Fruit fly (Drosophila melanogaster) whole organism, embryonic: ENCODE measurements around the gene nanos.

Source experiments
- ATbp ChIP-seq: fragments of 200-800 bp; sonication (Bioruptor generic); optimal IDR thresholded peaks from 2 replicates; lab custom pipeline; 2017; ENCODE audit warnings: missing biosample characterization, mild to moderate bottlenecking, missing genetic modification characterization, missing genetic modification reagents
- Aef1 ChIP-seq: fragments of 200-800 bp; sonication (Bioruptor generic); IDR thresholded peaks from 3 replicates; pipeline ENCODE4 v1.3.6; 2022; ENCODE audit warnings: missing biosample characterization, missing genetic modification characterization
- CG11085 ChIP-seq: fragments of 200-800 bp; sonication (Bioruptor generic); IDR thresholded peaks from 2 replicates; pipeline ENCODE4 v1.3.6; 2022; ENCODE audit warnings: missing biosample characterization, missing genetic modification characterization
- CG11247 ChIP-seq: fragments of 200-800 bp; sonication (Bioruptor generic); IDR thresholded peaks from 2 replicates; pipeline ENCODE4 v1.3.6; 2022; ENCODE audit warnings: missing biosample characterization, missing genetic modification characterization
- CG13296 ChIP-seq: fragments of 200-800 bp; sonication (Bioruptor generic); optimal IDR thresholded peaks from 3 replicates; lab custom pipeline; 2018; ENCODE audit warnings: missing biosample characterization, mild to moderate bottlenecking, missing genetic modification characterization
- CG31388 ChIP-seq: fragments of 200-800 bp; sonication (Bioruptor generic); optimal IDR thresholded peaks from 2 replicates; lab custom pipeline; 2016; ENCODE audit warnings: missing biosample characterization, missing genetic modification characterization
- CG31441 ChIP-seq: fragments of 200-800 bp; sonication (Bioruptor generic); IDR thresholded peaks from 2 replicates; pipeline ENCODE4 v1.3.6; 2022; ENCODE audit warnings: missing biosample characterization, missing genetic modification characterization
- CG32532 ChIP-seq: fragments of 200-800 bp; sonication (Bioruptor generic); IDR thresholded peaks from 2 replicates; pipeline ENCODE4 v1.3.6; 2022; ENCODE audit warnings: missing biosample characterization, missing genetic modification characterization
- CG32772 ChIP-seq: fragments of 200-800 bp; sonication (Bioruptor generic); IDR thresholded peaks from 2 replicates; pipeline ENCODE4 v1.3.6; 2022; ENCODE audit warnings: missing biosample characterization, missing genetic modification characterization
- CG3726 ChIP-seq: fragments of 200-800 bp; sonication (Bioruptor generic); IDR thresholded peaks from 3 replicates; pipeline ENCODE4, ENCODE4 v1.3.6; 2022; ENCODE audit warnings: missing biosample characterization, missing genetic modification characterization
- CG7556 ChIP-seq: fragments of 200-800 bp; sonication (Bioruptor generic); optimal IDR thresholded peaks from 2 replicates; lab custom pipeline; 2017; ENCODE audit warnings: missing biosample characterization, mild to moderate bottlenecking, missing genetic modification characterization
- CG7839 ChIP-seq: fragments of 200-800 bp; sonication (Bioruptor generic); optimal IDR thresholded peaks from 3 replicates; lab custom pipeline; 2018; ENCODE audit warnings: missing biosample characterization, mild to moderate bottlenecking, missing genetic modification characterization, moderate library complexity
- CG7987 ChIP-seq: fragments of 200-800 bp; sonication (Bioruptor generic); optimal IDR thresholded peaks from 2 replicates; lab custom pipeline; 2018; ENCODE audit warnings: missing biosample characterization, mild to moderate bottlenecking, missing genetic modification characterization, moderate library complexity
- CG8290 ChIP-seq, 3 experiments: fragments of 200-800 bp; sonication (Bioruptor generic); optimal IDR thresholded peaks; 2 replicates each; lab custom pipeline; 2016 to 2019; ENCODE audit warnings: missing biosample characterization in 3 of 3, missing genetic modification characterization in 3 of 3, mild to moderate bottlenecking in 2 of 3, moderate library complexity in 1 of 3
- D19A ChIP-seq: fragments of 200-800 bp; optimal IDR thresholded peaks from 3 replicates; lab custom pipeline; 2019; ENCODE audit warnings: missing biosample characterization, mild to moderate bottlenecking, missing genetic modification characterization, moderate library complexity
- Deaf1 ChIP-seq: fragments of 200-800 bp; optimal IDR thresholded peaks from 3 replicates; lab custom pipeline; 2019; ENCODE audit warnings: missing biosample characterization, mild to moderate bottlenecking, missing genetic modification characterization, moderate library complexity
- Eip74EF ChIP-seq, 2 experiments: fragments of 200-800 bp in 1 of 2; fragments of >200 bp in 1 of 2; sonication (Bioruptor generic) in 1 of 2; optimal IDR thresholded peaks; 2 replicates each; lab custom pipeline; 2017 to 2019; ENCODE audit warnings: missing biosample characterization in 2 of 2, missing genetic modification characterization in 2 of 2, mild to moderate bottlenecking in 1 of 2, moderate library complexity in 1 of 2
- Ets97D ChIP-seq: fragments of 200-800 bp; sonication (Bioruptor generic); optimal IDR thresholded peaks from 3 replicates; lab custom pipeline; 2016; ENCODE audit warnings: missing biosample characterization, missing genetic modification characterization
- HLH54F ChIP-seq: fragments of 200-800 bp; sonication (Bioruptor generic); optimal IDR thresholded peaks from 3 replicates; lab custom pipeline; 2016; ENCODE audit warnings: missing biosample characterization, missing genetic modification characterization
- HmgZ ChIP-seq: fragments of 200-800 bp; sonication (Bioruptor generic); optimal IDR thresholded peaks from 2 replicates; lab custom pipeline; 2018; ENCODE audit warnings: missing biosample characterization, mild to moderate bottlenecking, missing genetic modification characterization
- Hmx ChIP-seq: fragments of 200-800 bp; sonication (Bioruptor generic); optimal IDR thresholded peaks from 2 replicates; lab custom pipeline; 2016; ENCODE audit warnings: missing biosample characterization, missing genetic modification characterization
- Hr3 ChIP-seq: fragments of 200-800 bp; sonication (Bioruptor generic); optimal IDR thresholded peaks from 3 replicates; lab custom pipeline; 2016; ENCODE audit warnings: missing biosample characterization, missing genetic modification characterization
- MESR4 ChIP-seq: fragments of 200-800 bp; sonication (Bioruptor generic); optimal IDR thresholded peaks from 2 replicates; lab custom pipeline; 2018; ENCODE audit warnings: missing biosample characterization, mild to moderate bottlenecking, missing genetic modification characterization, moderate library complexity
- NK7.1 ChIP-seq: fragments of 200-800 bp; sonication (Bioruptor generic); optimal IDR thresholded peaks from 3 replicates; lab custom pipeline; 2016; ENCODE audit warnings: missing biosample characterization, missing genetic modification characterization
- Nf-YB ChIP-seq: fragments of 200-800 bp; sonication (Bioruptor generic); optimal IDR thresholded peaks from 3 replicates; lab custom pipeline; 2019; ENCODE audit warnings: missing biosample characterization, mild to moderate bottlenecking, missing genetic modification characterization, moderate library complexity
- Nf-YC ChIP-seq: fragments of 200-800 bp; optimal IDR thresholded peaks from 3 replicates; lab custom pipeline; 2019; ENCODE audit warnings: missing biosample characterization, mild to moderate bottlenecking, missing genetic modification characterization, moderate library complexity
- Optix ChIP-seq: fragments of 200-800 bp; sonication (Bioruptor generic); IDR thresholded peaks from 3 replicates; pipeline ENCODE4 v1.3.6; 2022; ENCODE audit warnings: missing biosample characterization, missing genetic modification characterization
- Rx ChIP-seq: fragments of 200-800 bp; sonication (Bioruptor generic); IDR thresholded peaks from 2 replicates; pipeline ENCODE4 v1.3.6; 2022; ENCODE audit warnings: missing biosample characterization, missing genetic modification characterization
- Sin3A ChIP-seq: fragments of >200 bp; optimal IDR thresholded peaks from 2 replicates; lab custom pipeline; 2018
- Six4 ChIP-seq: fragments of 200-800 bp; sonication (Bioruptor generic); optimal IDR thresholded peaks from 2 replicates; lab custom pipeline; 2016; ENCODE audit warnings: missing biosample characterization, missing genetic modification characterization
- Usf ChIP-seq: fragments of 200-800 bp; sonication (Bioruptor generic); optimal IDR thresholded peaks from 2 replicates; lab custom pipeline; 2017; ENCODE audit warnings: missing genotype, missing biosample characterization, missing genetic modification characterization
- bigmax ChIP-seq: fragments of 200-800 bp; sonication (Bioruptor generic); optimal IDR thresholded peaks from 2 replicates; lab custom pipeline; 2018; ENCODE audit warnings: missing biosample characterization, mild to moderate bottlenecking, missing genetic modification characterization
- br ChIP-seq: fragments of >200 bp; optimal IDR thresholded peaks from 2 replicates; lab custom pipeline; 2017
- chn ChIP-seq: fragments of 200-800 bp; sonication (Bioruptor generic); optimal IDR thresholded peaks from 2 replicates; lab custom pipeline; 2016; ENCODE audit warnings: missing biosample characterization, missing genetic modification characterization
- cwo ChIP-seq: fragments of 200-800 bp; sonication (Bioruptor generic); optimal IDR thresholded peaks from 3 replicates; lab custom pipeline; 2017; ENCODE audit warnings: missing biosample characterization, missing genetic modification characterization, mild to moderate bottlenecking, moderate library complexity, missing genetic modification reagents
- dysf ChIP-seq: fragments of 200-800 bp; sonication (Bioruptor generic); IDR thresholded peaks from 3 replicates; pipeline ENCODE4 v1.3.6; 2022; ENCODE audit warnings: missing biosample characterization, missing genetic modification characterization
- eyg ChIP-seq: fragments of 200-800 bp; sonication (Bioruptor generic); optimal IDR thresholded peaks from 3 replicates; lab custom pipeline; 2016; ENCODE audit warnings: missing biosample characterization, missing genetic modification characterization
- hkb ChIP-seq, 2 experiments: fragments of 200-800 bp in 1 of 2; fragments of >200 bp in 1 of 2; sonication (Bioruptor generic) in 1 of 2; IDR thresholded peaks in 1 of 2; optimal IDR thresholded peaks in 1 of 2; 2 replicates each; pipeline versions ENCODE4 v1.3.6 to Lab custom; 2017 to 2022; ENCODE audit warnings: missing biosample characterization in 1 of 2, missing genetic modification characterization in 1 of 2
- ind ChIP-seq: fragments of 200-800 bp; sonication (Bioruptor generic); optimal IDR thresholded peaks from 3 replicates; lab custom pipeline; 2016; ENCODE audit warnings: missing biosample characterization, missing genetic modification characterization
- kay ChIP-seq: fragments of 200-800 bp; sonication (Bioruptor generic); optimal IDR thresholded peaks from 2 replicates; lab custom pipeline; 2016; ENCODE audit warnings: missing biosample characterization, missing genetic modification characterization
- maf-S ChIP-seq: fragments of 200-800 bp; sonication (Bioruptor generic); optimal IDR thresholded peaks from 2 replicates; lab custom pipeline; 2016; ENCODE audit warnings: missing biosample characterization, missing genetic modification characterization
- pfk ChIP-seq: fragments of 200-800 bp; sonication (Bioruptor generic); optimal IDR thresholded peaks from 2 replicates; lab custom pipeline; 2018; ENCODE audit warnings: missing biosample characterization, mild to moderate bottlenecking, missing genetic modification characterization, moderate library complexity
- pita ChIP-seq: fragments of 200-800 bp; sonication (Bioruptor generic); optimal IDR thresholded peaks from 2 replicates; lab custom pipeline; 2017; ENCODE audit warnings: missing biosample characterization, mild to moderate bottlenecking, missing genetic modification characterization
- pzg ChIP-seq: fragments of 200-800 bp; sonication (Bioruptor generic); optimal IDR thresholded peaks from 3 replicates; lab custom pipeline; 2018; ENCODE audit warnings: missing biosample characterization, mild to moderate bottlenecking, missing genetic modification characterization, moderate library complexity
- sc ChIP-seq, 3 experiments: fragments of >200 bp in 2 of 3; fragments of 200-800 bp in 1 of 3; sonication (Bioruptor generic) in 1 of 3; optimal IDR thresholded peaks; 2 replicates in 2 of 3; 3 replicates in 1 of 3; lab custom pipeline; 2017; ENCODE audit warnings: mild to moderate bottlenecking in 1 of 3, missing biosample characterization in 1 of 3, missing genetic modification characterization in 1 of 3, missing genetic modification reagents in 1 of 3
- stc ChIP-seq: fragments of 200-800 bp; sonication (Bioruptor generic); IDR thresholded peaks from 2 replicates; pipeline ENCODE4 v1.3.6; 2022; ENCODE audit warnings: missing biosample characterization, missing genetic modification characterization
- tin ChIP-seq: fragments of 200-800 bp; sonication (Bioruptor generic); optimal IDR thresholded peaks from 3 replicates; lab custom pipeline; 2016; ENCODE audit warnings: missing biosample characterization, missing genetic modification characterization
- toy ChIP-seq: fragments of 200-800 bp; sonication (Bioruptor generic); IDR thresholded peaks from 2 replicates; pipeline ENCODE4 v1.3.6; 2022; ENCODE audit warnings: missing biosample characterization, missing genetic modification characterization

nanos gene

DNA sequence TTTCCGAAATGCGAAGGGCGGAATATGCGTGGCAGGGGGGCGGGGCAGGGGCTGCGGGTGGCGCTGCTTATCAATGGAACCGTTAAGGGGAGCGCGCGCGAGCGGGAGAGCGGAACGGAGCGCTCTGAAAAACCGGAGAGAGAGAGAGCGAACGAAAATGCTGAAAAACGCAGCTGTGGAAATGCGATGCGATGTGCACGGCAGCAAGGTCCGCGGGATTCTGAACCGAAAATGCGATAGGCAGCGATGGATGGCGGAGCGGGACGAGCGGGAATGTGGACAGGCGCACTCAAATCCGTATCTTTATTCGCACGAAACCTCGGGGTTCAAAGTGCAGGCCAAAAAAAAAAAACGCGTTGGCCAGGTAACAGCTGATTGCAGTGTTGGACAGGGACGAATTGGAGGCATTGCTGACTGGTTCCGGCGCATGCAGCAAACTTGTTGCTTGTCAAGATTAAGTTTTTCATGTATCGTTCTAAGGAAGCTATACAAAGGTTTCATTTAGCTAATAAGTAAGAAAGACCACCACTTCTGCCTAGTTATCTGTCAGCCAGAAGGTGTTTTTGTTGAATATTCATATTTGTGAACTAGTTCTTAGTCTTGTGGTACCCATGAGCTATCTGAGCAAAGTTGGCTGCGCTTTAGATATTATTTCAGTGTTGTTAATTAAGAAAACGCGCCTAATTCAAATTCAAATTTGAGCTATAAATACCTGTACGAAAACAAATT is 9.4 kb upstream of the nanos start, which contains the start of gene Ppcs (continued):
- TF ChIP-seq CG31441 (GFP tag; lab: Robert Waterston, UW) (peak; percentile 64), CG32532 (peak; percentile 56; the same call in 1 of the 2 replicates), cwo (GFP tag; lab: Kevin White, UChicago) (peak; percentile 59), Ets97D (GFP tag; lab: Kevin White, UChicago) (peak; percentile 97), pita (GFP tag; lab: Kevin White, UChicago) (no peak), Nf-YB (peak; percentile 28), Usf (GFP tag; lab: Kevin White, UChicago) (no peak), bigmax (GFP tag; lab: Kevin White, UChicago) (no peak), Aef1 (GFP tag; lab: Robert Waterston, UW) (peak; percentile 37; the same call in 2 of the 3 replicates), Sin3A (lab: Kevin White, UChicago) (peak; percentile 78), tin (GFP tag; lab: Kevin White, UChicago) (peak; percentile 50), CG7839 (tag; lab: Kevin White, UChicago) (peak; percentile 53), eyg (GFP tag; lab: Kevin White, UChicago) (peak; percentile 69), Deaf1 (tag; lab: Kevin White, UChicago) (peak; percentile 61), hkb (optimal IDR thresholded peaks at IDR 0.05; lab: Kevin White, UChicago) (no peak), hkb (GFP tag; IDR thresholded peaks at IDR 0.05; lab: Robert Waterston, UW) (no peak; the same call in 1 of the 2 replicates), CG13296 (GFP tag; lab: Kevin White, UChicago) (peak; percentile 73), maf-S (GFP tag; lab: Kevin White, UChicago) (peak; percentile 56), sc (optimal IDR thresholded peaks at IDR 0.05; lab: Kevin White, UChicago) (no peak), sc (GFP tag; optimal IDR thresholded peaks at IDR 0.05; lab: Kevin White, UChicago) (peak; percentile 20), ind (GFP tag; lab: Kevin White, UChicago) (peak; percentile 66), stc (GFP tag; lab: Robert Waterston, UW) (no peak), CG8290 (GFP tag; optimal IDR thresholded peaks at IDR 0.05; lab: Kevin White, UChicago) (peak; percentile 32), CG8290 (tag; optimal IDR thresholded peaks at IDR 0.05; lab: Kevin White, UChicago) (peak; percentile 28 to 43), MESR4 (GFP tag; lab: Kevin White, UChicago) (peak; percentile 61), HmgZ (tag; lab: Kevin White, UChicago) (peak; percentile 62), CG31388 (GFP tag; lab: Kevin White, UChicago) (no peak), Optix (GFP tag; lab: Robert Waterston, UW) (no peak), CG11085 (peak; percentile 30; the same call in 1 of the 2 replicates), HLH54F (peak; percentile 73), pfk (GFP tag; lab: Kevin White, UChicago) (peak; percentile 39), br (lab: Kevin White, UChicago) (no peak), kay (GFP tag; lab: Kevin White, UChicago) (peak; percentile 62), Rx (GFP tag; lab: Robert Waterston, UW) (0 out of 2 replicates have a peak, but pooled peaks have one; percentile 4), ATbp (no peak), CG7556 (GFP tag; lab: Kevin White, UChicago) (peak; percentile 57), D19A (no peak), Hr3 (peak; percentile 39), pzg (peak; percentile 69), CG7987 (GFP tag; lab: Kevin White, UChicago) (peak; percentile 13), CG11247 (GFP tag; lab: Robert Waterston, UW) (0 out of 2 replicates have a peak, but pooled peaks have one; percentile 27), CG3726 (no peak), Hmx (no peak), chn (GFP tag; lab: Kevin White, UChicago) (peak; percentile 33), Nf-YC (tag; lab: Kevin White, UChicago) (peak; percentile 48), Six4 (GFP tag; lab: Kevin White, UChicago) (peak; percentile 42), CG32772 (GFP tag; lab: Robert Waterston, UW) (peak; percentile 72), Eip74EF (GFP tag; optimal IDR thresholded peaks at IDR 0.05; lab: Kevin White, UChicago) (no peak), toy (GFP tag; lab: Robert Waterston, UW) (no peak), NK7.1 (GFP tag; lab: Kevin White, UChicago) (peak; percentile 50), dysf (peak; percentile 22; the same call in 1 of the 3 replicates)
